Fruit fly (Drosophila melanogaster) whole organism, embryonic: ENCODE data around the gene SP555.
A peak's percentile ranks its signal among the peaks of the same experiment; 100 is the strongest.

Experiments
- Bgb ChIP-seq: fragments of 200-800 bp; sonication (Bioruptor generic); IDR thresholded peaks from 2 replicates; pipeline ENCODE4 v1.3.6; 2022; ENCODE audit warnings: missing biosample characterization, missing genetic modification characterization; ENCODE audit not compliant: partially characterized antibody
- CG10267 ChIP-seq: fragments of 200-800 bp; sonication (Bioruptor generic); optimal IDR thresholded peaks from 2 replicates; lab custom pipeline; 2018; ENCODE audit warnings: missing biosample characterization, mild to moderate bottlenecking, missing genetic modification characterization, moderate library complexity
- CG11085 ChIP-seq: fragments of 200-800 bp; sonication (Bioruptor generic); IDR thresholded peaks from 2 replicates; pipeline ENCODE4 v1.3.6; 2022; ENCODE audit warnings: missing biosample characterization, missing genetic modification characterization
- CG11398 ChIP-seq: fragments of 200-800 bp; sonication (Bioruptor generic); optimal IDR thresholded peaks from 2 replicates; lab custom pipeline; 2016; ENCODE audit warnings: missing biosample characterization, missing genetic modification characterization
- CG11504 ChIP-seq: fragments of 200-800 bp; sonication (Bioruptor generic); optimal IDR thresholded peaks from 3 replicates; lab custom pipeline; 2019; ENCODE audit warnings: missing biosample characterization, mild to moderate bottlenecking, missing genetic modification characterization, moderate library complexity
- CG12659 ChIP-seq: fragments of 200-800 bp; sonication (Bioruptor generic); optimal IDR thresholded peaks from 3 replicates; lab custom pipeline; 2017; ENCODE audit warnings: mild to moderate bottlenecking, missing biosample characterization, missing genetic modification reagents, missing genetic modification characterization
- CG13424 ChIP-seq: fragments of 200-800 bp; sonication (Bioruptor generic); optimal IDR thresholded peaks from 2 replicates; lab custom pipeline; 2019; ENCODE audit warnings: missing biosample characterization, mild to moderate bottlenecking, missing genetic modification characterization, moderate library complexity
- CG14860 ChIP-seq: fragments of 200-800 bp; sonication (Bioruptor generic); IDR thresholded peaks from 3 replicates; pipeline ENCODE4 v1.3.6; 2022; ENCODE audit warnings: missing biosample characterization, missing genetic modification characterization; ENCODE audit not compliant: partially characterized antibody
- CG15696 ChIP-seq: fragments of 200-800 bp; sonication (Bioruptor generic); optimal IDR thresholded peaks from 2 replicates; lab custom pipeline; 2019; ENCODE audit warnings: missing biosample characterization, mild to moderate bottlenecking, missing genetic modification characterization, moderate library complexity
- CG1603 ChIP-seq: fragments of 200-800 bp; sonication (Bioruptor generic); optimal IDR thresholded peaks from 2 replicates; lab custom pipeline; 2019; ENCODE audit warnings: missing biosample characterization, mild to moderate bottlenecking, missing genetic modification characterization, moderate library complexity
- CG17361 ChIP-seq: fragments of 200-800 bp; sonication (Bioruptor generic); IDR thresholded peaks from 3 replicates; pipeline ENCODE4 v1.3.6; 2022; ENCODE audit warnings: missing biosample characterization, missing genetic modification characterization
- CG17385 ChIP-seq: fragments of 200-800 bp; sonication (Bioruptor generic); optimal IDR thresholded peaks from 3 replicates; lab custom pipeline; 2018; ENCODE audit warnings: missing biosample characterization, mild to moderate bottlenecking, missing genetic modification characterization
- CG17802 ChIP-seq: fragments of 200-800 bp; sonication (Bioruptor generic); optimal IDR thresholded peaks from 2 replicates; lab custom pipeline; 2018; ENCODE audit warnings: missing biosample characterization, mild to moderate bottlenecking, missing genetic modification characterization, moderate library complexity
- CG17829 ChIP-seq: fragments of 200-800 bp; optimal IDR thresholded peaks from 2 replicates; lab custom pipeline; 2019; ENCODE audit warnings: missing biosample characterization, mild to moderate bottlenecking, missing genetic modification characterization, moderate library complexity
- CG2678 ChIP-seq: fragments of 200-800 bp; sonication (Bioruptor generic); optimal IDR thresholded peaks from 3 replicates; lab custom pipeline; 2019; ENCODE audit warnings: missing biosample characterization, mild to moderate bottlenecking, missing genetic modification characterization, moderate library complexity
- CG2712 ChIP-seq: fragments of 200-800 bp; optimal IDR thresholded peaks from 3 replicates; lab custom pipeline; 2019; ENCODE audit warnings: missing biosample characterization, mild to moderate bottlenecking, missing genetic modification characterization, moderate library complexity
- CG42726 ChIP-seq: fragments of 200-800 bp; sonication (Bioruptor generic); IDR thresholded peaks from 2 replicates; pipeline ENCODE4 v1.3.6; 2022; ENCODE audit warnings: missing biosample characterization, missing genetic modification characterization; ENCODE audit not compliant: partially characterized antibody
- CG7963 ChIP-seq: fragments of 200-800 bp; sonication (Bioruptor generic); IDR thresholded peaks from 3 replicates; pipeline ENCODE4 v1.3.6; 2022; ENCODE audit warnings: missing biosample characterization, missing genetic modification characterization; ENCODE audit not compliant: partially characterized antibody
- CG8388 ChIP-seq: fragments of 200-800 bp; sonication (Bioruptor generic); optimal IDR thresholded peaks from 2 replicates; lab custom pipeline; 2019; ENCODE audit warnings: missing biosample characterization, mild to moderate bottlenecking, missing genetic modification characterization, moderate library complexity
- CG9817 ChIP-seq: fragments of 200-800 bp; sonication (Bioruptor generic); optimal IDR thresholded peaks from 2 replicates; lab custom pipeline; 2018; ENCODE audit warnings: missing biosample characterization, mild to moderate bottlenecking, missing genetic modification characterization, moderate library complexity
- CG9932 ChIP-seq: fragments of 200-800 bp; sonication (Bioruptor generic); IDR thresholded peaks from 2 replicates; pipeline ENCODE4 v1.3.6; 2022; ENCODE audit warnings: missing biosample characterization, missing genetic modification characterization
- Dad ChIP-seq: fragments of 200-800 bp; sonication (Bioruptor generic); optimal IDR thresholded peaks from 3 replicates; lab custom pipeline; 2016; ENCODE audit warnings: missing biosample characterization, missing genetic modification characterization
- Doc3 ChIP-seq: fragments of 200-800 bp; sonication (Bioruptor generic); IDR thresholded peaks from 3 replicates; pipeline ENCODE4 v1.3.6; 2022; ENCODE audit warnings: missing biosample characterization, missing genetic modification characterization; ENCODE audit not compliant: partially characterized antibody
- HLH54F ChIP-seq: fragments of 200-800 bp; sonication (Bioruptor generic); optimal IDR thresholded peaks from 3 replicates; lab custom pipeline; 2016; ENCODE audit warnings: missing biosample characterization, missing genetic modification characterization
- HLHmδ ChIP-seq: fragments of 200-800 bp; sonication (Bioruptor generic); optimal IDR thresholded peaks from 2 replicates; lab custom pipeline; 2018; ENCODE audit warnings: missing biosample characterization, mild to moderate bottlenecking, missing genetic modification characterization, moderate library complexity
- Med ChIP-seq: fragments of 200-800 bp; sonication (Bioruptor generic); peaks from one replicate; lab custom pipeline; 2016; ENCODE audit warnings: missing biosample characterization, missing genetic modification characterization, mild to moderate bottlenecking, inconsistent platforms, moderate library complexity
- NFAT ChIP-seq: fragments of 200-800 bp; sonication (Bioruptor generic); IDR thresholded peaks from 2 replicates; pipeline ENCODE4 v1.3.6; 2022; ENCODE audit warnings: missing biosample characterization, missing genetic modification characterization
- PHDP ChIP-seq: fragments of 200-800 bp; sonication (Bioruptor generic); optimal IDR thresholded peaks from 3 replicates; lab custom pipeline; 2018; ENCODE audit warnings: missing biosample characterization, mild to moderate bottlenecking, missing genetic modification characterization, moderate library complexity
- Scr ChIP-seq: fragments of 200-800 bp; sonication (Bioruptor generic); IDR thresholded peaks from 2 replicates; pipeline ENCODE4 v1.3.6; 2022; ENCODE audit warnings: missing biosample characterization, missing genetic modification characterization; ENCODE audit not compliant: partially characterized antibody
- Xbp1 ChIP-seq: fragments of 200-800 bp; sonication (Bioruptor generic); optimal IDR thresholded peaks from 3 replicates; lab custom pipeline; 2016; ENCODE audit warnings: missing biosample characterization, mild to moderate bottlenecking, missing genetic modification characterization
- ap ChIP-seq: fragments of 200-800 bp; sonication (Bioruptor generic); IDR thresholded peaks from 2 replicates; pipeline ENCODE4 v1.3.6; 2022; ENCODE audit warnings: missing biosample characterization, missing genetic modification characterization
- ase ChIP-seq: fragments of 200-800 bp; sonication (Bioruptor generic); IDR thresholded peaks from 3 replicates; pipeline ENCODE4 v1.3.6; 2022; ENCODE audit warnings: missing biosample characterization, missing genetic modification characterization
- bbx ChIP-seq: fragments of 200-800 bp; sonication (Bioruptor generic); IDR thresholded peaks from 2 replicates; pipeline ENCODE4 v1.3.6; 2022; ENCODE audit warnings: missing biosample characterization, missing genetic modification characterization; ENCODE audit not compliant: partially characterized antibody
- ci ChIP-seq: fragments of 200-800 bp; sonication (Bioruptor generic); IDR thresholded peaks from 3 replicates; pipeline ENCODE4 v1.3.6; 2022; ENCODE audit warnings: missing biosample characterization, missing genetic modification characterization
- da ChIP-seq: fragments of 200-800 bp; sonication (Bioruptor generic); optimal IDR thresholded peaks from 2 replicates; lab custom pipeline; 2016; ENCODE audit warnings: missing biosample characterization, missing genetic modification characterization
- gce ChIP-seq: fragments of 200-800 bp; sonication (Bioruptor generic); IDR thresholded peaks from 3 replicates; pipeline ENCODE4 v1.3.6; 2022; ENCODE audit warnings: missing biosample characterization, missing genetic modification characterization
- grau ChIP-seq: fragments of 200-800 bp; optimal IDR thresholded peaks from 3 replicates; lab custom pipeline; 2019; ENCODE audit warnings: missing biosample characterization, mild to moderate bottlenecking, missing genetic modification characterization, moderate library complexity
- hth ChIP-seq: fragments of >200 bp; optimal IDR thresholded peaks from 2 replicates; lab custom pipeline; 2017; ENCODE audit warnings: inconsistent platforms
- jumu ChIP-seq: fragments of 200-800 bp; sonication (Bioruptor generic); optimal IDR thresholded peaks from 3 replicates; lab custom pipeline; 2016; ENCODE audit warnings: missing biosample characterization, missing genetic modification characterization
- knrl ChIP-seq: fragments of 200-800 bp; sonication (Bioruptor generic); IDR thresholded peaks from 3 replicates; pipeline ENCODE4 v1.3.6; 2022; ENCODE audit warnings: missing biosample characterization, missing genetic modification characterization; ENCODE audit not compliant: partially characterized antibody
- pros ChIP-seq: fragments of 200-800 bp; sonication (Bioruptor generic); optimal IDR thresholded peaks from 3 replicates; lab custom pipeline; 2019; ENCODE audit warnings: missing biosample characterization, mild to moderate bottlenecking, missing genetic modification characterization, moderate library complexity
- repo ChIP-seq: fragments of 200-800 bp; sonication (Bioruptor generic); optimal IDR thresholded peaks from 2 replicates; lab custom pipeline; 2016; ENCODE audit warnings: missing biosample characterization, missing genetic modification characterization
- sd ChIP-seq: fragments of 200-800 bp; sonication (Bioruptor generic); optimal IDR thresholded peaks from 3 replicates; lab custom pipeline; 2018; ENCODE audit warnings: missing biosample characterization, mild to moderate bottlenecking, missing genetic modification characterization, moderate library complexity
- shn ChIP-seq: fragments of 200-800 bp; sonication (Bioruptor generic); optimal IDR thresholded peaks from 3 replicates; lab custom pipeline; 2016; ENCODE audit warnings: missing biosample characterization, missing genetic modification characterization
- sna ChIP-seq: fragments of 200-800 bp; sonication (Bioruptor generic); IDR thresholded peaks from 2 replicates; pipeline ENCODE4 v1.3.6; 2022; ENCODE audit warnings: missing biosample characterization, missing genetic modification characterization; ENCODE audit not compliant: partially characterized antibody
- stwl ChIP-seq: fragments of 200-800 bp; sonication (Bioruptor generic); optimal IDR thresholded peaks from 3 replicates; lab custom pipeline; 2018; ENCODE audit warnings: missing biosample characterization, mild to moderate bottlenecking, missing genetic modification characterization, moderate library complexity
- tna ChIP-seq: fragments of 200-800 bp; sonication (Bioruptor generic); IDR thresholded peaks from 2 replicates; pipeline ENCODE4 v1.3.6; 2022; ENCODE audit warnings: missing biosample characterization, missing genetic modification characterization; ENCODE audit not compliant: partially characterized antibody
- trem ChIP-seq: fragments of 200-800 bp; optimal IDR thresholded peaks from 3 replicates; lab custom pipeline; 2019; ENCODE audit warnings: missing biosample characterization, mild to moderate bottlenecking, missing genetic modification characterization, moderate library complexity
- zf30C ChIP-seq: fragments of 200-800 bp; sonication (Bioruptor generic); optimal IDR thresholded peaks from 3 replicates; lab custom pipeline; 2018; ENCODE audit warnings: missing biosample characterization, mild to moderate bottlenecking, missing genetic modification characterization

SP555 gene

DNA sequence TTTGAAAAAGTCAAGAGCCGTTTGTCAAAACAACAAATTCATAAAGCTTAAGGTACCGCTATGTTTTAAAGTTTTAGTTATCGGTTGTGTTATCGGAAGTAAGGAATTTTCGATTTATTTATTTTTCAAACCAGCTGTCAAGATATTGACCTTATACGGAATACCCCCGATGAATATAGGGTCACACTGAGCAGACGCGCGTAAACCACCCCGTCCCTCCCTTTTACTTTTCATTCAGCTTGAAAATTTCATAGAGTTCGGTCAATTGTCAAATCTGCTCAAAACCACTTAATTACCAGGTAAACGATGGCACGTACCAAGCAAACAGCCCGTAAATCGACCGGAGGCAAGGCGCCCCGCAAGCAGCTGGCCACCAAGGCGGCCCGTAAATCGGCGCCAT, 17.4 kb downstream of the SP555 start, which contains the start of the genes CG14036 and His3.3A (continued):
- TF ChIP-seq HLH54F (GFP tag; lab: Kevin White, UChicago) (peak; percentile 12), CG17361 (GFP tag; lab: Robert Waterston, UW) (peak; percentile 40; the same call in 1 of the 3 replicates), CG2678 (tag; lab: Kevin White, UChicago) (peak; percentile 14), NFAT (GFP tag; lab: Robert Waterston, UW) (no peak), bbx (peak; percentile 60), CG8388 (GFP tag; lab: Kevin White, UChicago) (no peak), CG14860 (GFP tag; lab: Robert Waterston, UW) (peak; percentile 58; the same call in 2 of the 3 replicates), Scr (GFP tag; lab: Robert Waterston, UW) (peak; percentile 55), sd (tag; lab: Kevin White, UChicago) (peak; percentile 86), CG42726 (GFP tag; lab: Robert Waterston, UW) (peak; percentile 59; the same call in 1 of the 2 replicates), CG10267 (tag; lab: Kevin White, UChicago) (peak; percentile 67), CG7963 (GFP tag; lab: Robert Waterston, UW) (0 out of 3 replicates have a peak, but pooled peaks have one; percentile 20), CG17829 (tag; lab: Kevin White, UChicago) (peak; percentile 56), CG17385 (GFP tag; lab: Kevin White, UChicago) (no peak), zf30C (no peak), trem (tag; lab: Kevin White, UChicago) (peak; percentile 75), HLHmδ (GFP tag; lab: Kevin White, UChicago) (peak; percentile 74), shn (peak; percentile 21), ap (GFP tag; lab: Robert Waterston, UW) (no peak), hth (lab: Kevin White, UChicago) (no peak), CG11504 (tag; lab: Kevin White, UChicago) (peak; percentile 18), CG12659 (peak; percentile 64), da (GFP tag; lab: Kevin White, UChicago) (no peak), knrl (GFP tag; lab: Robert Waterston, UW) (peak; percentile 52; the same call in 2 of the 3 replicates), CG2712 (tag; lab: Kevin White, UChicago) (peak; percentile 46), Med (GFP tag; lab: Kevin White, UChicago) (peak; percentile 87), grau (tag; lab: Kevin White, UChicago) (peak; percentile 15), PHDP (peak; percentile 4), CG9817 (tag; lab: Kevin White, UChicago) (peak; percentile 11), tna (GFP tag; lab: Robert Waterston, UW) (peak; percentile 59; the same call in 1 of the 2 replicates), CG13424 (tag; lab: Kevin White, UChicago) (peak; percentile 43), CG9932 (GFP tag; lab: Robert Waterston, UW) (peak; percentile 35; the same call in 1 of the 2 replicates), Dad (peak; percentile 41), stwl (tag; lab: Kevin White, UChicago) (peak; percentile 72), Bgb (GFP tag; lab: Robert Waterston, UW) (peak; percentile 75), sna (GFP tag; lab: Robert Waterston, UW) (peak; percentile 66), jumu (GFP tag; lab: Kevin White, UChicago) (peak; percentile 24), pros (GFP tag; lab: Kevin White, UChicago) (no peak), ase (GFP tag; lab: Robert Waterston, UW) (no peak), CG1603 (peak; percentile 100), gce (GFP tag; lab: Robert Waterston, UW) (0 out of 3 replicates have a peak, but pooled peaks have one; percentile 16), repo (GFP tag; lab: Kevin White, UChicago) (no peak), Xbp1 (GFP tag; lab: Kevin White, UChicago) (peak; percentile 18), CG11398 (GFP tag; lab: Kevin White, UChicago) (no peak), CG11085 (no peak), CG15696 (tag; lab: Kevin White, UChicago) (peak; percentile 21), Doc3 (peak; percentile 49; the same call in 1 of the 3 replicates), ci (GFP tag; lab: Robert Waterston, UW) (peak; percentile 58; the same call in 1 of the 3 replicates), CG17802 (tag; lab: Kevin White, UChicago) (peak; percentile 6)
